Fruit fly (Drosophila melanogaster) whole organism, embryonic: ENCODE measurements around the gene STUB1.
A peak's percentile ranks its signal among the peaks of the same experiment; 100 is the strongest.

Experiments used
- BtbVII ChIP-seq: fragments of 200-800 bp; sonication (Bioruptor generic); optimal IDR thresholded peaks from 3 replicates; lab custom pipeline; 2017; ENCODE audit warnings: missing biosample characterization, mild to moderate bottlenecking, missing genetic modification characterization
- CG10366 ChIP-seq: fragments of 200-800 bp; sonication (Bioruptor generic); IDR thresholded peaks from 2 replicates; pipeline ENCODE4 v1.3.6; 2022; ENCODE audit warnings: missing biosample characterization, missing genetic modification characterization
- CG11085 ChIP-seq: fragments of 200-800 bp; sonication (Bioruptor generic); IDR thresholded peaks from 2 replicates; pipeline ENCODE4 v1.3.6; 2022; ENCODE audit warnings: missing biosample characterization, missing genetic modification characterization
- CG11398 ChIP-seq: fragments of 200-800 bp; sonication (Bioruptor generic); optimal IDR thresholded peaks from 2 replicates; lab custom pipeline; 2016; ENCODE audit warnings: missing biosample characterization, missing genetic modification characterization
- CG12219 ChIP-seq: fragments of 200-800 bp; sonication (Bioruptor generic); optimal IDR thresholded peaks from 3 replicates; lab custom pipeline; 2018; ENCODE audit warnings: missing biosample characterization, mild to moderate bottlenecking, missing genetic modification characterization
- CG12942 ChIP-seq: fragments of 200-800 bp; sonication (Bioruptor generic); optimal IDR thresholded peaks from 3 replicates; lab custom pipeline; 2016; ENCODE audit warnings: missing biosample characterization, missing genetic modification characterization
- CG14014 ChIP-seq: fragments of 200-800 bp; sonication (Bioruptor generic); IDR thresholded peaks from 2 replicates; pipeline ENCODE4 v1.3.6; 2022; ENCODE audit warnings: missing biosample characterization, missing genetic modification characterization
- CG15601 ChIP-seq: fragments of 200-800 bp; sonication (Bioruptor generic); optimal IDR thresholded peaks from 3 replicates; lab custom pipeline; 2019; ENCODE audit warnings: missing biosample characterization, mild to moderate bottlenecking, missing genetic modification characterization, moderate library complexity
- CG15696 ChIP-seq: fragments of 200-800 bp; sonication (Bioruptor generic); optimal IDR thresholded peaks from 2 replicates; lab custom pipeline; 2019; ENCODE audit warnings: missing biosample characterization, mild to moderate bottlenecking, missing genetic modification characterization, moderate library complexity
- CG17568 ChIP-seq: fragments of 200-800 bp; sonication (Bioruptor generic); optimal IDR thresholded peaks from 2 replicates; lab custom pipeline; 2018; ENCODE audit warnings: missing biosample characterization, mild to moderate bottlenecking, missing genetic modification characterization, moderate library complexity
- CG17802 ChIP-seq: fragments of 200-800 bp; sonication (Bioruptor generic); optimal IDR thresholded peaks from 2 replicates; lab custom pipeline; 2018; ENCODE audit warnings: missing biosample characterization, mild to moderate bottlenecking, missing genetic modification characterization, moderate library complexity
- CG18619 ChIP-seq: fragments of 200-800 bp; sonication (Bioruptor generic); optimal IDR thresholded peaks from 3 replicates; lab custom pipeline; 2017; ENCODE audit warnings: missing biosample characterization, mild to moderate bottlenecking, missing genetic modification characterization
- CG18764 ChIP-seq: fragments of 200-800 bp; sonication (Bioruptor generic); optimal IDR thresholded peaks from 3 replicates; lab custom pipeline; 2016; ENCODE audit warnings: missing biosample characterization, missing genetic modification characterization
- CG2678 ChIP-seq: fragments of 200-800 bp; sonication (Bioruptor generic); optimal IDR thresholded peaks from 3 replicates; lab custom pipeline; 2019; ENCODE audit warnings: missing biosample characterization, mild to moderate bottlenecking, missing genetic modification characterization, moderate library complexity
- CG32767 ChIP-seq: fragments of 200-800 bp; sonication (Bioruptor generic); IDR thresholded peaks from 2 replicates; pipeline ENCODE4 v1.3.6; 2022; ENCODE audit warnings: missing biosample characterization, missing genetic modification characterization
- CG33557 ChIP-seq: fragments of 200-800 bp; sonication (Bioruptor generic); optimal IDR thresholded peaks from 2 replicates; lab custom pipeline; 2019; ENCODE audit warnings: missing biosample characterization, mild to moderate bottlenecking, missing genetic modification characterization, moderate library complexity
- CG3407 ChIP-seq: fragments of 200-800 bp; sonication (Bioruptor generic); optimal IDR thresholded peaks from 2 replicates; lab custom pipeline; 2018; ENCODE audit warnings: missing biosample characterization, mild to moderate bottlenecking, missing genetic modification characterization
- CG3847 ChIP-seq: fragments of 200-800 bp; sonication (Bioruptor generic); IDR thresholded peaks from 2 replicates; pipeline ENCODE4 v1.3.6; 2022; ENCODE audit warnings: missing biosample characterization, missing genetic modification characterization
- CG3995 ChIP-seq: fragments of 200-800 bp; sonication (Bioruptor generic); optimal IDR thresholded peaks from 3 replicates; lab custom pipeline; 2016; ENCODE audit warnings: missing biosample characterization, missing genetic modification characterization
- CG4820 ChIP-seq: fragments of 200-800 bp; sonication (Bioruptor generic); optimal IDR thresholded peaks from 3 replicates; lab custom pipeline; 2016; ENCODE audit warnings: missing biosample characterization, missing genetic modification characterization
- CG6854 ChIP-seq: fragments of 200-800 bp; sonication (Bioruptor generic); optimal IDR thresholded peaks from 3 replicates; lab custom pipeline; 2017; ENCODE audit warnings: missing biosample characterization, mild to moderate bottlenecking, missing genetic modification characterization
- CG7372 ChIP-seq: fragments of 200-800 bp; sonication (Bioruptor generic); IDR thresholded peaks from 2 replicates; pipeline ENCODE4 v1.3.6; 2022; ENCODE audit warnings: missing biosample characterization, missing genetic modification characterization
- CG8089 ChIP-seq: fragments of 200-800 bp; sonication (Bioruptor generic); optimal IDR thresholded peaks from 3 replicates; lab custom pipeline; 2016; ENCODE audit warnings: missing biosample characterization, missing genetic modification characterization
- CG8359 ChIP-seq: fragments of 200-800 bp; sonication (Bioruptor generic); optimal IDR thresholded peaks from 2 replicates; lab custom pipeline; 2017; ENCODE audit warnings: missing biosample characterization, mild to moderate bottlenecking, missing genetic modification characterization, borderline replicate concordance
- CG8765 ChIP-seq: fragments of 200-800 bp; sonication (Bioruptor generic); IDR thresholded peaks from 2 replicates; pipeline ENCODE4 v1.3.6; 2022; ENCODE audit warnings: missing biosample characterization, missing genetic modification characterization
- CG9876 ChIP-seq: fragments of 200-800 bp; sonication (Bioruptor generic); optimal IDR thresholded peaks from 2 replicates; lab custom pipeline; 2016; ENCODE audit warnings: missing biosample characterization, missing genetic modification characterization
- CoRest ChIP-seq: fragments of 200-800 bp; sonication (Bioruptor generic); optimal IDR thresholded peaks from 3 replicates; lab custom pipeline; 2018; ENCODE audit warnings: missing biosample characterization, mild to moderate bottlenecking, missing genetic modification characterization, moderate library complexity
- Dbx ChIP-seq: fragments of 200-800 bp; sonication (Bioruptor generic); IDR thresholded peaks from 3 replicates; pipeline ENCODE4 v1.3.6; 2022; ENCODE audit warnings: missing biosample characterization, missing genetic modification characterization
- Doc2 ChIP-seq: fragments of 200-800 bp; sonication (Bioruptor generic); IDR thresholded peaks from 2 replicates; pipeline ENCODE4 v1.3.6; 2022; ENCODE audit warnings: missing biosample characterization, missing genetic modification characterization
- H15 ChIP-seq: fragments of 200-800 bp; sonication (Bioruptor generic); IDR thresholded peaks from 3 replicates; pipeline ENCODE4 v1.3.6; 2022; ENCODE audit warnings: missing biosample characterization, missing genetic modification characterization
- HLH3B ChIP-seq: fragments of 200-800 bp; sonication (Bioruptor generic); IDR thresholded peaks from 2 replicates; pipeline ENCODE4 v1.3.6; 2022; ENCODE audit warnings: missing biosample characterization, missing genetic modification characterization
- Jarid2 ChIP-seq: fragments of 200-800 bp; sonication (Bioruptor generic); optimal IDR thresholded peaks from 3 replicates; lab custom pipeline; 2017; ENCODE audit warnings: mild to moderate bottlenecking, missing biosample characterization, missing genetic modification reagents, missing genetic modification characterization
- Mrtf ChIP-seq: fragments of 200-800 bp; sonication (Bioruptor generic); IDR thresholded peaks from 3 replicates; pipeline ENCODE4 v1.3.6; 2022; ENCODE audit warnings: missing biosample characterization, missing genetic modification characterization
- Nf-YA ChIP-seq: fragments of 200-800 bp; sonication (Bioruptor generic); IDR thresholded peaks from 2 replicates; pipeline ENCODE4 v1.3.6; 2022; ENCODE audit warnings: missing biosample characterization, missing genetic modification characterization
- Optix ChIP-seq: fragments of 200-800 bp; sonication (Bioruptor generic); IDR thresholded peaks from 3 replicates; pipeline ENCODE4 v1.3.6; 2022; ENCODE audit warnings: missing biosample characterization, missing genetic modification characterization
- Ravus ChIP-seq: fragments of 200-800 bp; sonication (Bioruptor generic); IDR thresholded peaks from 2 replicates; pipeline ENCODE4 v1.3.6; 2022; ENCODE audit warnings: missing biosample characterization, missing genetic modification characterization
- crc ChIP-seq: fragments of 200-800 bp; sonication (Bioruptor generic); optimal IDR thresholded peaks from 2 replicates; lab custom pipeline; 2016; ENCODE audit warnings: missing biosample characterization, missing genetic modification characterization
- cwo ChIP-seq: fragments of 200-800 bp; sonication (Bioruptor generic); optimal IDR thresholded peaks from 3 replicates; lab custom pipeline; 2017; ENCODE audit warnings: missing biosample characterization, missing genetic modification characterization, mild to moderate bottlenecking, moderate library complexity, missing genetic modification reagents
- dmrt99B ChIP-seq: fragments of 200-800 bp; sonication (Bioruptor generic); optimal IDR thresholded peaks from 2 replicates; lab custom pipeline; 2018; ENCODE audit warnings: missing biosample characterization, mild to moderate bottlenecking, missing genetic modification characterization, moderate library complexity
- fd3F ChIP-seq: fragments of 200-800 bp; sonication (Bioruptor generic); optimal IDR thresholded peaks from 2 replicates; lab custom pipeline; 2018; ENCODE audit warnings: missing biosample characterization, mild to moderate bottlenecking, missing genetic modification characterization, moderate library complexity
- fru ChIP-seq: fragments of >200 bp; optimal IDR thresholded peaks from 2 replicates; lab custom pipeline; 2017
- fu2 ChIP-seq: fragments of 200-800 bp; sonication (Bioruptor generic); optimal IDR thresholded peaks from 2 replicates; lab custom pipeline; 2016; ENCODE audit warnings: missing biosample characterization, missing genetic modification characterization
- ind ChIP-seq: fragments of 200-800 bp; sonication (Bioruptor generic); optimal IDR thresholded peaks from 3 replicates; lab custom pipeline; 2016; ENCODE audit warnings: missing biosample characterization, missing genetic modification characterization
- org-1 ChIP-seq: fragments of 200-800 bp; sonication (Bioruptor generic); optimal IDR thresholded peaks from 2 replicates; lab custom pipeline; 2017; ENCODE audit warnings: missing biosample characterization, missing genetic modification characterization
- pzg ChIP-seq: fragments of 200-800 bp; sonication (Bioruptor generic); optimal IDR thresholded peaks from 3 replicates; lab custom pipeline; 2018; ENCODE audit warnings: missing biosample characterization, mild to moderate bottlenecking, missing genetic modification characterization, moderate library complexity
- ranshi ChIP-seq: fragments of 200-800 bp; sonication (Bioruptor generic); IDR thresholded peaks from 2 replicates; pipeline ENCODE4 v1.3.6; 2022; ENCODE audit warnings: missing biosample characterization, missing genetic modification characterization
- tio ChIP-seq: fragments of 200-800 bp; sonication (Bioruptor generic); optimal IDR thresholded peaks from 2 replicates; lab custom pipeline; 2017; ENCODE audit warnings: missing biosample characterization, missing genetic modification characterization, inconsistent platforms
- tup ChIP-seq: fragments of 200-800 bp; sonication (Bioruptor generic); optimal IDR thresholded peaks from 2 replicates; lab custom pipeline; 2016; ENCODE audit warnings: missing biosample characterization, mild to moderate bottlenecking, missing genetic modification characterization, moderate library complexity
- vvl ChIP-seq: fragments of 200-800 bp; sonication (Bioruptor generic); IDR thresholded peaks from 2 replicates; pipeline ENCODE4 v1.3.6; 2022; ENCODE audit warnings: missing biosample characterization, missing genetic modification characterization
- wek ChIP-seq: fragments of 200-800 bp; sonication (Bioruptor generic); optimal IDR thresholded peaks from 3 replicates; lab custom pipeline; 2018; ENCODE audit warnings: missing biosample characterization, mild to moderate bottlenecking, missing genetic modification characterization, moderate library complexity

Gene STUB1

DNA sequence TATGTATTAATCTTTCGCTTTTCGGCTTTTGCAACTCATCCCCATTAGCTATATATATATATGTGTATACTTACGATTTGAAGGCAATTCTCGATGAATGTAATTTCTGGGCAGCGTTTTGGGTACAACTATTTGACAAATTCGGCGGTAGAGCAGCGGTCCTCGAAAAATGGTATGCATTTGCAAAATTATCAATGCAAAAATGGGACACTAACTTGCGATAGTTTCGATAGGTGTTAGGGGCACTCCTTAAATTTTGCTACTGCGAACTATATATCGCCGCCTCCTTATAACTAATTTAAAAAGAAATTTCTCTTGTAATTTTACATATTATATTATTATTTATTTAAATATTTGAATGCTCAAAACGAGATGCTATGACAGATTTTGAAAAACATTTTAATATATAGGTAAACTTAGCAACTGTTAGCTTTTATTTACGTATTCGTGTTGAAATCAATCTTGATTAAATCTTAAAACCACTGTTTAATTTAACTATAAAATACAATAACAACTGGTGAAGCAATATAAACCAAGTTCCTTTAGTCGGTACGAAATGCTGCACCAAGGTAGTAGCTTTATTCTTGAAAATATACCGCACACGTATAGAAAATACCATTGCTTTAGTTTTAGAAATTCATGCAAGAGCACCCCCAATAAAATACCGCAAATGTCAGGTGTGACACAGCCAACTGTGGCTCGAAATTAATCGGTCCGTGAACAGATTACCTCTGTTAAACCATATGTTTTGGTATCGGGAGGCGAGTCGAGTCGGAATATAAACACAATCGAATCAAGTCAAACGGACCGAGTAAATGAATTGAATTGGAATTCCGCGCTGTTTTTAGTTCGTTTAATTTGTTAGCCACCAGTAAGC is 23.9 kb upstream of the STUB1 start, which contains the start of the genes CG5355 and Klp31E (continued):
- TF ChIP-seq ind (GFP tag; lab: Kevin White, UChicago) (peak; percentile 55), CG12942 (GFP tag; lab: Kevin White, UChicago) (peak; percentile 42), CG3847 (GFP tag; lab: Robert Waterston, UW) (no peak; the same call in 1 of the 2 replicates), CG12219 (GFP tag; lab: Kevin White, UChicago) (peak; percentile 40), CG3407 (GFP tag; lab: Kevin White, UChicago) (no peak), H15 (GFP tag; lab: Robert Waterston, UW) (no peak), Doc2 (no peak), cwo (GFP tag; lab: Kevin White, UChicago) (no peak), CG8089 (no peak), fru (no peak), Ravus (GFP tag; lab: Robert Waterston, UW) (no peak), ranshi (GFP tag; lab: Robert Waterston, UW) (0 out of 2 replicates have a peak, but pooled peaks have one; percentile 44), crc (no peak), vvl (GFP tag; lab: Robert Waterston, UW) (peak; percentile 62), fu2 (no peak), wek (GFP tag; lab: Kevin White, UChicago) (peak; percentile 89), CG6854 (no peak), CG15696 (tag; lab: Kevin White, UChicago) (peak; percentile 70), CG17802 (tag; lab: Kevin White, UChicago) (peak; percentile 94), CG2678 (no peak), CG11398 (GFP tag; lab: Kevin White, UChicago) (no peak), CG18619 (peak; percentile 75), pzg (GFP tag; lab: Kevin White, UChicago) (peak; percentile 61), CG17568 (GFP tag; lab: Kevin White, UChicago) (no peak), tio (no peak), Nf-YA (no peak), fd3F (GFP tag; lab: Kevin White, UChicago) (peak; percentile 64), tup (GFP tag; lab: Kevin White, UChicago) (no peak), CG11085 (GFP tag; lab: Robert Waterston, UW) (no peak), org-1 (GFP tag; lab: Kevin White, UChicago) (no peak), CG15601 (tag; lab: Kevin White, UChicago) (peak; percentile 73), Mrtf (GFP tag; lab: Robert Waterston, UW) (no peak; the same call in 2 of the 3 replicates), CG32767 (GFP tag; lab: Robert Waterston, UW) (0 out of 2 replicates have a peak, but pooled peaks have one; percentile 25), dmrt99B (tag; lab: Kevin White, UChicago) (no peak), CG18764 (no peak), Dbx (GFP tag; lab: Robert Waterston, UW) (peak; percentile 58; the same call in 1 of the 3 replicates), CoRest (tag; lab: Kevin White, UChicago) (peak; percentile 89), CG8765 (GFP tag; lab: Robert Waterston, UW) (no peak), CG7372 (GFP tag; lab: Robert Waterston, UW) (no peak), CG14014 (GFP tag; lab: Robert Waterston, UW) (no peak), CG3995 (GFP tag; lab: Kevin White, UChicago) (peak; percentile 10), CG9876 (no peak), CG8359 (peak; percentile 14), Jarid2 (no peak), BtbVII (GFP tag; lab: Kevin White, UChicago) (peak; percentile 56), CG10366 (GFP tag; lab: Robert Waterston, UW) (no peak), Optix (no peak), CG4820 (GFP tag; lab: Kevin White, UChicago) (peak; percentile 43), HLH3B (GFP tag; lab: Robert Waterston, UW) (no peak), CG33557 (GFP tag; lab: Kevin White, UChicago) (peak; percentile 76)
